ENCODE assay signal across 3 worm cellular contexts in genomic region chrIII:9861470-9862342, ce11.
A peak's percentile ranks its signal among the peaks of the same experiment; 100 is the strongest.
TF ChIP-seq lines count a peak whose summit lies in the region.

No protein-coding gene starts in this region.

TF ChIP-seq in whole organism, L1 larva, 84 proteins besides CTCF, POLR2A, EP300 and RAD21 (continued from another document and continues in another):
- TF ChIP-seq nhr-47 (tag; optimal IDR thresholded peaks at IDR 0.05; lab: Kevin White, UChicago) (peak; percentile 77), ceh-8 (GFP tag; optimal IDR thresholded peaks at IDR 0.05; lab: Kevin White, UChicago) (peak; percentile 23), hlh-4 (tag; optimal IDR thresholded peaks at IDR 0.05; lab: Kevin White, UChicago) (no peak), ets-5 (GFP tag; IDR thresholded peaks at IDR 0.05; lab: Robert Waterston, UW) (no peak), nhr-77 (tag; optimal IDR thresholded peaks at IDR 0.05; lab: Kevin White, UChicago) (peak; percentile 30), pax-3 (tag; optimal IDR thresholded peaks at IDR 0.05; lab: Kevin White, UChicago) (peak; percentile 37), nhr-20 (tag; optimal IDR thresholded peaks at IDR 0.05; lab: Kevin White, UChicago) (peak; percentile 53), lin-15B (tag; optimal IDR thresholded peaks at IDR 0.05; lab: Kevin White, UChicago) (no peak), nhr-76 (tag; optimal IDR thresholded peaks at IDR 0.05; lab: Kevin White, UChicago) (no peak), tbx-2 (tag; optimal IDR thresholded peaks at IDR 0.05; lab: Kevin White, UChicago) (peak; percentile 43), skn-1 (tag; optimal IDR thresholded peaks at IDR 0.05; lab: Kevin White, UChicago) (no peak), nhr-71 (tag; optimal IDR thresholded peaks at IDR 0.05; lab: Kevin White, UChicago) (peak; percentile 74), nhr-19 (GFP tag; conservative IDR thresholded peaks at IDR 0.05; lab: Robert Waterston, UW) (peak; percentile 43), xbp-1 (tag; optimal IDR thresholded peaks at IDR 0.05; lab: Kevin White, UChicago) (peak; percentile 52), sox-4 (tag; optimal IDR thresholded peaks at IDR 0.05; lab: Kevin White, UChicago) (peak; percentile 2), jun-1 (tag; optimal IDR thresholded peaks at IDR 0.05; lab: Kevin White, UChicago) (no peak), unc-98 (GFP tag; IDR thresholded peaks at IDR 0.05; lab: Robert Waterston, UW) (no peak), Y116A8C.19 (tag; optimal IDR thresholded peaks at IDR 0.05; lab: Kevin White, UChicago; ENCODE audit: borderline replicate concordance) (no peak), ces-1 (GFP tag; optimal IDR thresholded peaks at IDR 0.05; lab: Kevin White, UChicago) (no peak), mab-9 (GFP tag; IDR thresholded peaks at IDR 0.05; lab: Robert Waterston, UW) (no peak), isw-1 (GFP tag; IDR thresholded peaks at IDR 0.05; lab: Robert Waterston, UW) (no peak), elt-2 (tag; optimal IDR thresholded peaks at IDR 0.05; lab: Kevin White, UChicago) (peak; percentile 27), C16A3.4 (tag; optimal IDR thresholded peaks at IDR 0.05; lab: Kevin White, UChicago) (peak; percentile 63), fkh-8 (tag; optimal IDR thresholded peaks at IDR 0.05; lab: Kevin White, UChicago) (peak; percentile 49), nhr-11 (tag; optimal IDR thresholded peaks at IDR 0.05; lab: Kevin White, UChicago) (peak; percentile 8), unc-130 (tag; optimal IDR thresholded peaks at IDR 0.05; lab: Kevin White, UChicago) (peak; percentile 45), lsy-2 (tag; optimal IDR thresholded peaks at IDR 0.05; lab: Kevin White, UChicago) (peak; percentile 48 to 76), vab-15 (tag; optimal IDR thresholded peaks at IDR 0.05; lab: Kevin White, UChicago) (no peak), hpl-2 (GFP tag; optimal IDR thresholded peaks at IDR 0.05; lab: Kevin White, UChicago) (no peak), mep-1 (tag; optimal IDR thresholded peaks at IDR 0.05; lab: Kevin White, UChicago) (peak; percentile 63), lin-35 (GFP tag; optimal IDR thresholded peaks at IDR 0.05; lab: Kevin White, UChicago) (peak; percentile 44 to 67), efl-3 (GFP tag; optimal IDR thresholded peaks at IDR 0.05; lab: Kevin White, UChicago) (no peak), mef-2 (tag; optimal IDR thresholded peaks at IDR 0.05; lab: Kevin White, UChicago) (no peak), pag-3 (tag; optimal IDR thresholded peaks at IDR 0.05; lab: Kevin White, UChicago; ENCODE audit: borderline replicate concordance, insufficient read depth) (no peak), irx-1 (tag; optimal IDR thresholded peaks at IDR 0.05; lab: Kevin White, UChicago) (peak; percentile 46), ceh-82 (tag; optimal IDR thresholded peaks at IDR 0.05; lab: Kevin White, UChicago) (peak; percentile 42 to 58 (median 53)), swsn-7 (tag; optimal IDR thresholded peaks at IDR 0.05; lab: Kevin White, UChicago) (peak; percentile 61), dsc-1 (tag; optimal IDR thresholded peaks at IDR 0.05; lab: Kevin White, UChicago) (peak; percentile 74), nhr-28 (tag; optimal IDR thresholded peaks at IDR 0.05; lab: Kevin White, UChicago) (no peak), egl-13 (tag; optimal IDR thresholded peaks at IDR 0.05; lab: Kevin White, UChicago) (peak; percentile 46), unc-30 (tag; optimal IDR thresholded peaks at IDR 0.05; lab: Kevin White, UChicago) (no peak), rnt-1 (tag; optimal IDR thresholded peaks at IDR 0.05; lab: Kevin White, UChicago) (peak; percentile 79), fkh-4 (tag; optimal IDR thresholded peaks at IDR 0.05; lab: Kevin White, UChicago; ENCODE audit: borderline replicate concordance) (no peak)

TF ChIP-seq in whole organism, L3 larva, 47 proteins besides CTCF, POLR2A, EP300 and RAD21 (continued from another document):
- TF ChIP-seq egl-5 (tag; optimal IDR thresholded peaks at IDR 0.05; lab: Kevin White, UChicago) (peak; percentile 62), aly-2 (tag; optimal IDR thresholded peaks at IDR 0.05; lab: Kevin White, UChicago) (no peak), elt-2 (tag; optimal IDR thresholded peaks at IDR 0.05; lab: Kevin White, UChicago) (peak; percentile 36), lin-39 (tag; optimal IDR thresholded peaks at IDR 0.05; lab: Kevin White, UChicago) (peak; percentile 58), unc-39 (tag; optimal IDR thresholded peaks at IDR 0.05; lab: Kevin White, UChicago) (no peak), fkh-10 (GFP tag; optimal IDR thresholded peaks at IDR 0.05; lab: Kevin White, UChicago) (no peak), nhr-11 (tag; optimal IDR thresholded peaks at IDR 0.05; lab: Kevin White, UChicago) (no peak), mml-1 (tag; optimal IDR thresholded peaks at IDR 0.05; lab: Kevin White, UChicago) (no peak), ceh-16 (tag; optimal IDR thresholded peaks at IDR 0.05; lab: Kevin White, UChicago) (no peak), lsy-12 (tag; optimal IDR thresholded peaks at IDR 0.05; lab: Kevin White, UChicago) (peak; percentile 72), nhr-43 (tag; optimal IDR thresholded peaks at IDR 0.05; lab: Kevin White, UChicago; ENCODE audit: poor library complexity, severe bottlenecking) (peak; percentile 26), ceh-82 (tag; optimal IDR thresholded peaks at IDR 0.05; lab: Kevin White, UChicago) (peak; percentile 4), fos-1 (tag; optimal IDR thresholded peaks at IDR 0.05; lab: Kevin White, UChicago) (no peak), ztf-11 (tag; optimal IDR thresholded peaks at IDR 0.05; lab: Kevin White, UChicago) (no peak), ama-1 (optimal IDR thresholded peaks at IDR 0.05; lab: Kevin White, UChicago) (no peak), daf-12 (tag; optimal IDR thresholded peaks at IDR 0.05; lab: Kevin White, UChicago) (no peak), lin-15B (tag; optimal IDR thresholded peaks at IDR 0.05; lab: Kevin White, UChicago) (peak; percentile 10), nhr-12 (tag; optimal IDR thresholded peaks at IDR 0.05; lab: Kevin White, UChicago) (no peak), sea-2 (GFP tag; optimal IDR thresholded peaks at IDR 0.05; lab: Kevin White, UChicago) (no peak), R02D3.7 (tag; optimal IDR thresholded peaks at IDR 0.05; lab: Kevin White, UChicago) (no peak), fkh-2 (tag; optimal IDR thresholded peaks at IDR 0.05; lab: Kevin White, UChicago) (no peak), ceh-28 (tag; optimal IDR thresholded peaks at IDR 0.05; lab: Kevin White, UChicago) (no peak), pha-4 (tag; optimal IDR thresholded peaks at IDR 0.05; lab: Kevin White, UChicago) (peak; percentile 50), ztf-4 (tag; optimal IDR thresholded peaks at IDR 0.05; lab: Kevin White, UChicago) (no peak), ceh-9 (tag; optimal IDR thresholded peaks at IDR 0.05; lab: Kevin White, UChicago) (no peak), snpc-4 (tag; optimal IDR thresholded peaks at IDR 0.05; lab: Kevin White, UChicago) (peak; percentile 9), eor-1 (tag; optimal IDR thresholded peaks at IDR 0.05; lab: Kevin White, UChicago) (no peak)

TF ChIP-seq in whole organism, young adult, 124 proteins besides CTCF, POLR2A, EP300 and RAD21 (continued from another document and continues in another):
- TF ChIP-seq bed-2 (GFP tag; IDR thresholded peaks at IDR 0.05; lab: Robert Waterston, UW) (no peak), lin-26 (GFP tag; IDR thresholded peaks at IDR 0.05; lab: Robert Waterston, UW) (peak; percentile 93), nhr-179 (tag; optimal IDR thresholded peaks at IDR 0.05; lab: Kevin White, UChicago) (no peak), B0261.1 (tag; optimal IDR thresholded peaks at IDR 0.05; lab: Kevin White, UChicago) (peak; percentile 94), B0336.3 (GFP tag; IDR thresholded peaks at IDR 0.05; lab: Robert Waterston, UW) (peak; percentile 79), F23B12.7 (tag; optimal IDR thresholded peaks at IDR 0.05; lab: Kevin White, UChicago; ENCODE audit: insufficient read depth) (no peak), K11D2.4 (GFP tag; IDR thresholded peaks at IDR 0.05; lab: Robert Waterston, UW) (no peak), ets-4 (GFP tag; optimal IDR thresholded peaks at IDR 0.05; lab: Kevin White, UChicago) (peak; percentile 14), egrh-3 (GFP tag; IDR thresholded peaks at IDR 0.05; lab: Robert Waterston, UW) (no peak), egl-44 (GFP tag; IDR thresholded peaks at IDR 0.05; lab: Robert Waterston, UW) (peak; percentile 75; the same call in 1 of the 2 replicates), aptf-2 (GFP tag; conservative IDR thresholded peaks at IDR 0.05; lab: Robert Waterston, UW) (no peak), K12H6.12 (tag; optimal IDR thresholded peaks at IDR 0.05; lab: Kevin White, UChicago) (peak; percentile 40), repo-1 (tag; optimal IDR thresholded peaks at IDR 0.05; lab: Kevin White, UChicago) (no peak), snpc-1.3 (tag; optimal IDR thresholded peaks at IDR 0.05; lab: Kevin White, UChicago; ENCODE audit: insufficient read depth) (peak; percentile 53), Y53G8AR.9 (GFP tag; conservative IDR thresholded peaks at IDR 0.05; lab: Robert Waterston, UW) (peak; percentile 78), Y67H2A.10 (GFP tag; conservative IDR thresholded peaks at IDR 0.05; lab: Robert Waterston, UW) (peak; percentile 49; the same call in 1 of the 2 replicates), lsl-1 (GFP tag; optimal IDR thresholded peaks at IDR 0.05; lab: Kevin White, UChicago) (peak; percentile 54), madf-6 (GFP tag; IDR thresholded peaks at IDR 0.05; lab: Robert Waterston, UW) (peak; percentile 62), sdz-38 (tag; optimal IDR thresholded peaks at IDR 0.05; lab: Kevin White, UChicago) (no peak), ZK185.1 (tag; optimal IDR thresholded peaks at IDR 0.05; lab: Kevin White, UChicago; ENCODE audit: poor library complexity, severe bottlenecking) (peak; percentile 74), ceh-100 (GFP tag; IDR thresholded peaks at IDR 0.05; lab: Robert Waterston, UW) (peak; percentile 52; the same call in 1 of the 2 replicates), nhr-120 (GFP tag; IDR thresholded peaks at IDR 0.05; lab: Robert Waterston, UW) (no peak), attf-5 (GFP tag; optimal IDR thresholded peaks at IDR 0.05; lab: Kevin White, UChicago) (peak; percentile 28), snpc-4 (GFP tag; optimal IDR thresholded peaks at IDR 0.05; lab: Kevin White, UChicago) (no peak), snpc-4 (tag; optimal IDR thresholded peaks at IDR 0.05; lab: Kevin White, UChicago) (peak in 2 of 4 experiments; percentile 34 to 37), tbx-9 (tag; optimal IDR thresholded peaks at IDR 0.05; lab: Kevin White, UChicago; ENCODE audit: borderline replicate concordance) (no peak), madf-3 (GFP tag; IDR thresholded peaks at IDR 0.05; lab: Robert Waterston, UW) (peak; percentile 54; the same call in 1 of the 2 replicates), tlf-1 (GFP tag; optimal IDR thresholded peaks at IDR 0.05; lab: Kevin White, UChicago) (peak; percentile 23), athp-1 (tag; optimal IDR thresholded peaks at IDR 0.05; lab: Kevin White, UChicago) (peak; percentile 72), B0019.2 (GFP tag; conservative IDR thresholded peaks at IDR 0.05; lab: Robert Waterston, UW) (no peak), cebp-1 (GFP tag; IDR thresholded peaks at IDR 0.05; lab: Robert Waterston, UW) (no peak; the same call in 1 of the 2 replicates), cebp-1 (tag; optimal IDR thresholded peaks at IDR 0.05; lab: Kevin White, UChicago) (peak; percentile 66), rec-8 (tag; optimal IDR thresholded peaks at IDR 0.05; lab: Kevin White, UChicago) (peak; percentile 61 to 73), nhr-90 (tag; optimal IDR thresholded peaks at IDR 0.05; lab: Kevin White, UChicago) (peak; percentile 78), ama-1 (optimal IDR thresholded peaks at IDR 0.05; lab: Kevin White, UChicago) (no peak), ama-1 (GFP tag; optimal IDR thresholded peaks at IDR 0.05; lab: Kevin White, UChicago) (peak in 1 of 2 experiments; percentile 63), madf-8 (GFP tag; conservative IDR thresholded peaks at IDR 0.05; lab: Robert Waterston, UW) (no peak; the same call in 1 of the 2 replicates), ztf-18 (tag; optimal IDR thresholded peaks at IDR 0.05; lab: Kevin White, UChicago) (peak; percentile 60), zim-3 (tag; optimal IDR thresholded peaks at IDR 0.05; lab: Kevin White, UChicago) (peak; percentile 80), let-607 (tag; optimal IDR thresholded peaks at IDR 0.05; lab: Kevin White, UChicago) (peak in 1 of 2 experiments; percentile 4), ceh-79 (tag; optimal IDR thresholded peaks at IDR 0.05; lab: Kevin White, UChicago) (no peak), hmg-20 (GFP tag; IDR thresholded peaks at IDR 0.05; lab: Robert Waterston, UW) (peak; percentile 78; the same call in 1 of the 2 replicates), unc-130 (GFP tag; optimal IDR thresholded peaks at IDR 0.05; lab: Kevin White, UChicago) (peak; percentile 51), zfh-2 (GFP tag; conservative IDR thresholded peaks at IDR 0.05; lab: Robert Waterston, UW) (no peak), hsf-1 (GFP tag; IDR thresholded peaks at IDR 0.05; lab: Robert Waterston, UW) (peak; percentile 66), lin-35 (GFP tag; optimal IDR thresholded peaks at IDR 0.05; lab: Kevin White, UChicago) (peak in 1 of 3 experiments; percentile 67), T26A5.8 (tag; optimal IDR thresholded peaks at IDR 0.05; lab: Kevin White, UChicago) (no peak), T07F8.4 (tag; optimal IDR thresholded peaks at IDR 0.05; lab: Kevin White, UChicago) (peak; percentile 3), akir-1 (GFP tag; optimal IDR thresholded peaks at IDR 0.05; lab: Kevin White, UChicago) (no peak), F37B4.10 (GFP tag; IDR thresholded peaks at IDR 0.05; lab: Robert Waterston, UW) (no peak), F52B5.7 (tag; optimal IDR thresholded peaks at IDR 0.05; lab: Kevin White, UChicago) (peak; percentile 76), cebp-2 (GFP tag; IDR thresholded peaks at IDR 0.05; lab: Robert Waterston, UW) (peak; percentile 89; the same call in 1 of the 2 replicates), efl-1 (GFP tag; optimal IDR thresholded peaks at IDR 0.05; lab: Kevin White, UChicago) (no peak), dox-1 (GFP tag; IDR thresholded peaks at IDR 0.05; lab: Robert Waterston, UW) (peak; percentile 72), tbp1 (GFP tag; optimal IDR thresholded peaks at IDR 0.05; lab: Kevin White, UChicago) (peak; percentile 98), ceh-58 (GFP tag; IDR thresholded peaks at IDR 0.05; lab: Robert Waterston, UW) (no peak), F33H1.4 (GFP tag; IDR thresholded peaks at IDR 0.05; lab: Robert Waterston, UW) (peak; percentile 34; the same call in 1 of the 2 replicates), sptf-2 (GFP tag; optimal IDR thresholded peaks at IDR 0.05; lab: Kevin White, UChicago) (no peak), mes-4 (tag; optimal IDR thresholded peaks at IDR 0.05; lab: Kevin White, UChicago) (peak; percentile 15), hmg-1.2 (GFP tag; IDR thresholded peaks at IDR 0.05; lab: Robert Waterston, UW) (peak; percentile 78), F22D6.2 (tag; optimal IDR thresholded peaks at IDR 0.05; lab: Kevin White, UChicago) (no peak), die-1 (tag; optimal IDR thresholded peaks at IDR 0.05; lab: Kevin White, UChicago) (peak; percentile 86), snpc-1.1 (tag; optimal IDR thresholded peaks at IDR 0.05; lab: Kevin White, UChicago; ENCODE audit: insufficient read depth) (no peak), nfyb-1 (GFP tag; IDR thresholded peaks at IDR 0.05; lab: Robert Waterston, UW) (peak; percentile 81), Y56A3A.18 (GFP tag; IDR thresholded peaks at IDR 0.05; lab: Robert Waterston, UW) (peak; percentile 71; the same call in 1 of the 2 replicates), F55B11.4 (tag; optimal IDR thresholded peaks at IDR 0.05; lab: Kevin White, UChicago; ENCODE audit: borderline replicate concordance, insufficient read depth) (no peak), B0035.1 (tag; optimal IDR thresholded peaks at IDR 0.05; lab: Kevin White, UChicago) (no peak), ztf-3 (GFP tag; optimal IDR thresholded peaks at IDR 0.05; lab: Kevin White, UChicago) (no peak), C06A6.2 (GFP tag; conservative IDR thresholded peaks at IDR 0.05; lab: Robert Waterston, UW) (no peak), nfya-2 (GFP tag; IDR thresholded peaks at IDR 0.05; lab: Robert Waterston, UW) (no peak), pha-4 (tag; optimal IDR thresholded peaks at IDR 0.05; lab: Kevin White, UChicago) (no peak)
